Worm (Caenorhabditis elegans): Measurements from ENCODE around the gene srh-240.

DNA sequence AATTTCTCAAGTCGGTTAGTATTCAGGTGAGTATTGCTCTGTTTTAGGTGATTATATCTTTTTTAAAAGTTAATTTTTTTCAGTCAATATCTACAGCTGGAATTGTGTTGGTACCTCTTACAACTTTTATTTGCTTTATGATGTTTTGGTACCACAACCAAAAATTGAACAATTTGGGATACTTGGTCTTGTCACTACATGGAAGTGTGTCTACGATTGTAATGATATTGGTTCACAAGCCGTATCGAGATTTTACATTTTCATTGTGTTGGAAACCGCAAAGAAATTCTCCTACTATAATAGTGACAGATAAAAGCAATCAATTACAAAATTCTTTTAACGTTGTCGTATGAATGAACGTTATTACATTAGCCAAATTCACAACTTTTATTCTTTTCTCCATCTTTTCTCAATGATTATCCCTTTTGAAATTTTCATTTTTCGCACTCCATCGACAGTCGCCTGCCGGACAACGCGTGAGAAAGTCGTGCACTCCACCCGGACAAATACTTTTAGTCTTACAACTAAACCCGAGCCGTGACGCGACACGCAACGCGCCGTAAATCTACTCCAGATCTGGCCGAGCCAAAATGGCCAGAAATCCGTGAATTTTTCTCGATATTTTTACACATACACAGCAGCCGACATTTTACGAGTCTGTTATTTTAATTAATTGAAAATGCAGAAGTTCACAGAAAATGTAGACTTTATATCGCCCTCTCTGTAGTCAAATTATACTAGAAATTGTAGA is 6.9 kb downstream of the srh-240 start:
- TF ChIP-seq nhr-237 (tag; optimal IDR thresholded peaks at IDR 0.05) (no peak), skn-1 (tag; optimal IDR thresholded peaks at IDR 0.05) (no peak)

Measured in whole organism, L3 larva.